Worm (Caenorhabditis elegans) whole organism, midembryonic: ENCODE measurements around the gene gnrr-2.

Experiments used
- T22C8.4 ChIP-seq: fragments of 200-800 bp; sonication (Bioruptor generic); IDR thresholded peaks from 2 replicates; pipeline ENCODE4 v1.3.6; 2022; ENCODE audit warnings: missing genetic modification characterization, missing compliant biosample characterization
- cog-1 ChIP-seq: sonication (generic microtip); optimal IDR thresholded peaks from 2 replicates; lab custom pipeline; 2016; ENCODE audit warnings: missing genetic modification characterization, missing compliant biosample characterization
- flt-1 ChIP-seq: fragments of 200-800 bp; sonication (Bioruptor generic); IDR thresholded peaks from 2 replicates; pipeline ENCODE4 v1.3.6; 2022; ENCODE audit warnings: missing genetic modification characterization, missing compliant biosample characterization
- klf-2 ChIP-seq: fragments of 200-800 bp; sonication (Bioruptor generic); conservative IDR thresholded peaks from 2 replicates; pipeline ENCODE4 v1.3.6; 2022; ENCODE audit warnings: missing genetic modification reagents, missing genetic modification characterization, missing compliant biosample characterization
- med-1 ChIP-seq: sonication (generic microtip); optimal IDR thresholded peaks from 2 replicates; lab custom pipeline; 2017; ENCODE audit warnings: missing genetic modification characterization, mild to moderate bottlenecking, missing compliant biosample characterization, antibody characterized with exemption, missing genetic modification reagents; ENCODE audit not compliant: insufficient read depth
- tab-1 ChIP-seq: fragments of 200-800 bp; sonication (Bioruptor generic); IDR thresholded peaks from 2 replicates; pipeline ENCODE4 v1.3.6; 2022; ENCODE audit warnings: missing genetic modification characterization, missing compliant biosample characterization
- ztf-23 ChIP-seq: fragments of 200-800 bp; sonication (Bioruptor generic); IDR thresholded peaks from 2 replicates; pipeline ENCODE4 v1.3.6; 2022; ENCODE audit warnings: missing genetic modification reagents, missing genetic modification characterization, missing compliant biosample characterization

- TF ChIP-seq cog-1 (tag; lab: Kevin White, UChicago) (no peak), flt-1 (GFP tag; lab: Robert Waterston, UW) (no peak), med-1 (GFP tag; lab: Kevin White, UChicago) (no peak), ztf-23 (GFP tag; lab: Robert Waterston, UW) (no peak), T22C8.4 (GFP tag; lab: Robert Waterston, UW) (no peak), klf-2 (GFP tag; lab: Robert Waterston, UW) (no peak), tab-1 (no peak)
Measured at ce11 chrV:14427069-14427825, 18.4 kb downstream of the gnrr-2 start.
